Worm (Caenorhabditis elegans): Measurements from ENCODE around the gene nhr-133.
A peak's percentile ranks its signal among the peaks of the same experiment; 100 is the strongest.

Gene nhr-133

DNA sequence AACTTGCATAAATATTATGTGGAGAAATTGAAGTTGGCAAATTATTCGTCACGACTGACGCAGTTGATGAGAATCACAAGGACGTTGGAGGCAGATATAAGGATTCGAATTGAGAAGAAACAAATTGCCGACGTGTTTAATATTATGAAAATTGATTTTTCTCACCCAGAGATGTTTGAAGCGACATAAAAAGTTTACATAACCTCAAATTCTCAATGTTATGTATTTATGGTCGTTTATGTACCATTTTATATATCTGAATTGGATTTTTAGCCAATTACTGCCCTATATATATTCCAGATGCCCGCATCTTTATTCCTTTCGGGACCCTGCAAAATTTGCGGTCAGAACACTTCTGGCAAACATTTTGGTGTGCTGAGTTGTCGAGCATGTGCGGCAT, 16.9 kb upstream of the nhr-133 start, which contains the start of gene nhr-126:
Gene nhr-126 (plus strand): TSS at position 301 of the 400 bp plus-strand sequence.
- no peak for TF ChIP-seq hlh-15 (tag; optimal IDR thresholded peaks at IDR 0.05)
- no peak for TF ChIP-seq ets-4 (tag; optimal IDR thresholded peaks at IDR 0.05)
- TF ChIP-seq ceh-24 (tag; optimal IDR thresholded peaks at IDR 0.05) = no peak
- TF ChIP-seq pros-1 (tag; optimal IDR thresholded peaks at IDR 0.05) = no peak
- no peak for TF ChIP-seq ceh-30 (tag; optimal IDR thresholded peaks at IDR 0.05)
- no peak for TF ChIP-seq hlh-13 (GFP tag; optimal IDR thresholded peaks at IDR 0.05)
- TF ChIP-seq ceh-6 (GFP tag; optimal IDR thresholded peaks at IDR 0.05) = no peak
- no peak for TF ChIP-seq ama-1 (optimal IDR thresholded peaks at IDR 0.05)
- no peak for TF ChIP-seq ceh-34 (tag; optimal IDR thresholded peaks at IDR 0.05)
- TF ChIP-seq hlh-30 (tag; optimal IDR thresholded peaks at IDR 0.05; ENCODE audit: insufficient read depth) = no peak
- no peak for TF ChIP-seq dve-1 (tag; optimal IDR thresholded peaks at IDR 0.05)
- TF ChIP-seq nhr-11 (tag; optimal IDR thresholded peaks at IDR 0.05) = no peak
- no peak for TF ChIP-seq lim-6 (tag; optimal IDR thresholded peaks at IDR 0.05)
- TF ChIP-seq syd-9 (tag; optimal IDR thresholded peaks at IDR 0.05) = no peak
- no peak for TF ChIP-seq zip-5 (tag; optimal IDR thresholded peaks at IDR 0.05)
- TF ChIP-seq ceh-9 (tag; optimal IDR thresholded peaks at IDR 0.05) = no peak
- TF ChIP-seq Y22D7AL.16 (tag; optimal IDR thresholded peaks at IDR 0.05) = no peak
- TF ChIP-seq sox-4 (tag; optimal IDR thresholded peaks at IDR 0.05) = no peak
- no peak for TF ChIP-seq che-1 (tag; optimal IDR thresholded peaks at IDR 0.05)

DNA sequence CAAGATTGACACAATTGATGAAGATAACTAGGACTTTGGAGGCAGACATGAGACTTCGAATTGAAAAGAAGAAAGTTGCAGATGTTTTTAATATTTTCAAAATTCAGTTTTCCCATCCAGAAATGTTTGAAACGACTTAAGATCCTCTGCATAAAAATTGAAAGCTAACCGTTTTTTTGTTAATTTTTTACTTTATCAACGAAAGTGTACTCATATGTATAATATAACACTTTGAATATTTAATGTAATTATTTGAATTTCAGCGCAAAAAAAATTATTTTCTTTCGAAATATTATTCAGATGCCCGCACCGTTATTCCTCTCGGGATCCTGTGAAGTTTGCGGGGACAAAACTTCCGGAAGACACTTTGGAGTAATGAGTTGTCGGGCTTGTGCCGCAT, 15.0 kb upstream of the nhr-133 start, which contains the start of gene nhr-18:
Gene nhr-18 (plus strand): TSS at position 301 of the 400 bp plus-strand sequence.
- no peak for TF ChIP-seq ceh-48 (tag; optimal IDR thresholded peaks at IDR 0.05)
- TF ChIP-seq F13H6.1 (tag; optimal IDR thresholded peaks at IDR 0.05) = no peak

DNA sequence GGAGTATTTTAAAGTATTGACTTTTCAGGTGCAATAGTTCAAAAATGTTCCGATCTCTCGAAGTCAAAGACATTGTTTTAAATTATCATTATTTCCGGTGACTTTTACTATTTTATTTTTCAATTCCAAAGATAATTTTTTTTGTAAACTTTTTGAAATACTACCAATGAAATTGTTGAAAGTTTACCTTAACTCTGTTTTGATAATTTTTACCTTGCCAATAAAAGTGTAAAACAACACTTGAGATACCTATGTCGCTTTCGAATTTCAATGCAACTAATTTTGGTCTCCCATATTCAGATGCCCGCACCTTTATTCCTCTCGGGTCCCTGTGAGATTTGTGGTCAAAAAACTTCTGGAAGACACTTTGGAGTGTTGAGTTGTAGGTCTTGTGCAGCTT, 13.2 kb upstream of the nhr-133 start, which contains the start of gene nhr-103:
Gene nhr-103 (plus strand): TSS at position 301 of the 400 bp plus-strand sequence.
- TF ChIP-seq hlh-15 (tag; optimal IDR thresholded peaks at IDR 0.05) (no peak), elt-4 (tag; optimal IDR thresholded peaks at IDR 0.05) (no peak), Y22D7AL.16 (tag; optimal IDR thresholded peaks at IDR 0.05) (no peak), pax-1 (tag; optimal IDR thresholded peaks at IDR 0.05) (no peak), ceh-14 (tag; optimal IDR thresholded peaks at IDR 0.05) (no peak), ceh-45 (GFP tag; IDR thresholded peaks at IDR 0.05) (no peak), ceh-22 (tag; optimal IDR thresholded peaks at IDR 0.05) (no peak), hlh-6 (tag; optimal IDR thresholded peaks at IDR 0.05) (no peak), ceh-30 (tag; optimal IDR thresholded peaks at IDR 0.05) (no peak), K02D7.2 (tag; optimal IDR thresholded peaks at IDR 0.05) (no peak), K09A11.1 (tag; optimal IDR thresholded peaks at IDR 0.05; ENCODE audit: insufficient read depth) (no peak), pha-2 (tag; optimal IDR thresholded peaks at IDR 0.05) (no peak), fkh-10 (GFP tag; optimal IDR thresholded peaks at IDR 0.05) (no peak)

DNA sequence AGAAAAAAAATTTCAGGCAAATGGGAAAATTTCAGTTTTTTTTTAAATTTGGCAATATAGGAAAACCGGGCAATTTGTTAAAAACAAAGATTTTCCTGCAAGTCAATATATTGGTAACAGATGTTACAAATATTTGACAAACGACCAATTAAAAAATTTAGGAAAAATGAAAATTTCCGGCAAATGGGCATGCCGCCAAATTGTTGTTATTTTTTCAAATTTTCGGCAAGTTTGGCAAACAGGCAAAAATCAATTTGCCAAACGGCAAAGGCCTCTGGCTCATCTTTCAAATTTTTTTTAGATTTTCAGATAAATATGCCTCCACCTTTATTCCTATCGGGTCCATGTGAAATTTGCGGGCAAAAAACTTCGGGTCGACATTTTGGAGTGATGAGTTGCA, 9.8 kb upstream of the nhr-133 start, which contains the start of gene nhr-128:
Gene nhr-128 (plus strand): TSS at position 301 of the 400 bp plus-strand sequence.
- TF ChIP-seq npax-4 (tag; optimal IDR thresholded peaks at IDR 0.05) = no peak
- TF ChIP-seq ceh-2 (tag; optimal IDR thresholded peaks at IDR 0.05) = no peak
- no peak for TF ChIP-seq pha-4 (tag; optimal IDR thresholded peaks at IDR 0.05)
- no peak for TF ChIP-seq unc-86 (tag; optimal IDR thresholded peaks at IDR 0.05)

DNA sequence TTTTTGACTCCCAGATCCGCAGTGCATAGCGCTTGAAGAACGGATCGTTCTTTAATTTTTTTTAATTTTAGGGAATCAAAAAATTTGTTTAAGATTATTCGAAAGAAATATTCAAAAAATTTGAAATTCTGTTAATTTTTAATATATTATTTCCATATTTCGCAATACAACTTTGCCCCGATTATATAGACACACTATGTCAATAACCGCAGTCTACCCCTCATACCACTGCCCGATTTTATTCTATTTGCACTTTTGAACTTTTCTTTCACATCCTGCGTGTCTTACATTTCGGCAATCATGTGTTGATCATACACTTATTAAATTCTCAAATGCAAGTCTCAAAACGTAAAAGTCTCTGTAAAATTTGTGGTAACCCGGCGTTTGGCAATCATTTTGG, 6.9 kb upstream of the nhr-133 start, which contains the start of gene nhr-56:
Gene nhr-56 (plus strand): TSS at position 202 of the 400 bp plus-strand sequence.
- TF ChIP-seq ztf-16 (tag; optimal IDR thresholded peaks at IDR 0.05) (no peak), lim-6 (tag; optimal IDR thresholded peaks at IDR 0.05) (no peak), hlh-30 (tag; optimal IDR thresholded peaks at IDR 0.05; ENCODE audit: insufficient read depth) (peak; percentile 22), unc-55 (GFP tag; optimal IDR thresholded peaks at IDR 0.05) (no peak)
